Fruit fly (Drosophila melanogaster): Measurements from ENCODE around the gene bond.
A peak's percentile ranks its signal among the peaks of the same experiment; 100 is the strongest.

bond gene

DNA sequence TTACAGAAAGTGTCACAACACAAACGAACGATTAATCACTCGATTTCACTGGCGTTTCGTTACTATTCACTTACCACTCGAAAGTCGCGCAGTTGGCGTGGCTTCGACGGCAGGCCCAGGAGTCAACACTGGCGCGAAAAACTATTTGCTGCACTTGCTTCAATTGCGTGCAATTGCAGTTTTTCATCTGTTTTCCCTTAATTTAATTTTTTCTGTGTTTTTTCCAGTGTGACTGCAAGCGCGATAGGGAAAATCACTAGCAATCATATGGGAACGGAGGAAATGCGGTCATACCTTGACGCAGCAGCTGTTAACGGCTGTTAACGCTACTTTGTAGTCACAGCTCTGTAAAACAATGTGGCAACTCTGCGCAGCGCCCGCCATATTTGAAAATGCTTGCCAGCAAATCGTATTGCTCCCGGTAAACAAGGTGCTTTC lies 2.9 kb upstream of the bond start, which contains the start of gene AdipoR (continued):
- TF ChIP-seq CG7963 (GFP tag; IDR thresholded peaks at IDR 0.05; ENCODE audit: partially characterized antibody) (no peak), CG18764 (GFP tag; optimal IDR thresholded peaks at IDR 0.05) (no peak), H2.0 (GFP tag; IDR thresholded peaks at IDR 0.05) (no peak), bbx (GFP tag; IDR thresholded peaks at IDR 0.05; ENCODE audit: partially characterized antibody) (peak; percentile 47; the same call in 1 of the 2 replicates), fd3F (GFP tag; optimal IDR thresholded peaks at IDR 0.05) (no peak), CG14014 (GFP tag; IDR thresholded peaks at IDR 0.05) (no peak), aop (GFP tag; IDR thresholded peaks at IDR 0.05) (peak; percentile 9; the same call in 1 of the 2 replicates), Sin3A (optimal IDR thresholded peaks at IDR 0.05) (peak; percentile 65), CG6654 (GFP tag; optimal IDR thresholded peaks at IDR 0.05) (no peak), Optix (GFP tag; IDR thresholded peaks at IDR 0.05) (no peak), GATAe (GFP tag; conservative IDR thresholded peaks at IDR 0.05) (no peak), Ssrp (tag; optimal IDR thresholded peaks at IDR 0.05) (no peak), B-H2 (GFP tag; optimal IDR thresholded peaks at IDR 0.05) (no peak), HmgZ (tag; optimal IDR thresholded peaks at IDR 0.05) (peak; percentile 56), Kr (GFP tag; optimal IDR thresholded peaks at IDR 0.05) (no peak), Opbp (GFP tag; IDR thresholded peaks at IDR 0.05; ENCODE audit: partially characterized antibody) (peak; percentile 63; the same call in 1 of the 3 replicates), gem (tag; optimal IDR thresholded peaks at IDR 0.05) (no peak), CG1832 (GFP tag; optimal IDR thresholded peaks at IDR 0.05) (no peak), CG15514 (GFP tag; optimal IDR thresholded peaks at IDR 0.05) (peak; percentile 77), slbo (GFP tag; IDR thresholded peaks at IDR 0.05) (0 out of 2 replicates have a peak, but pooled peaks have one; percentile 24), CG10267 (tag; optimal IDR thresholded peaks at IDR 0.05) (peak; percentile 56), Side (GFP tag; optimal IDR thresholded peaks at IDR 0.05) (peak; percentile 19), CG7987 (GFP tag; optimal IDR thresholded peaks at IDR 0.05) (peak; percentile 7), amos (GFP tag; IDR thresholded peaks at IDR 0.05; ENCODE audit: partially characterized antibody) (peak; percentile 63; the same call in 1 of the 2 replicates), CG30020 (tag; optimal IDR thresholded peaks at IDR 0.05) (no peak), Dll (GFP tag; IDR thresholded peaks at IDR 0.05; ENCODE audit: partially characterized antibody) (0 out of 4 replicates have a peak, but pooled peaks have one; percentile 39), Pdp1 (GFP tag; optimal IDR thresholded peaks at IDR 0.05) (peak in 1 of 2 experiments; percentile 5), CG14667 (GFP tag; IDR thresholded peaks at IDR 0.05) (no peak), CG10147 (GFP tag; optimal IDR thresholded peaks at IDR 0.05) (peak; percentile 39), vvl (GFP tag; IDR thresholded peaks at IDR 0.05) (peak; percentile 52; the same call in 1 of the 2 replicates), ind (GFP tag; optimal IDR thresholded peaks at IDR 0.05) (no peak), Hmx (GFP tag; optimal IDR thresholded peaks at IDR 0.05) (no peak), Tbp (GFP tag; optimal IDR thresholded peaks at IDR 0.05) (no peak), CG3995 (GFP tag; optimal IDR thresholded peaks at IDR 0.05) (peak; percentile 88), CG12659 (GFP tag; optimal IDR thresholded peaks at IDR 0.05) (peak; percentile 76), gcm2 (GFP tag; optimal IDR thresholded peaks at IDR 0.05) (no peak), CG4730 (GFP tag; IDR thresholded peaks at IDR 0.05) (no peak), CHES-1-like (GFP tag; optimal IDR thresholded peaks at IDR 0.05) (peak; percentile 38), HLH54F (GFP tag; optimal IDR thresholded peaks at IDR 0.05) (peak; percentile 19), hkb (optimal IDR thresholded peaks at IDR 0.05) (no peak), hkb (GFP tag; IDR thresholded peaks at IDR 0.05) (peak; percentile 28; the same call in 1 of the 2 replicates), PHDP (tag; optimal IDR thresholded peaks at IDR 0.05) (no peak), CG17568 (GFP tag; optimal IDR thresholded peaks at IDR 0.05) (no peak), YL-1 (GFP tag; optimal IDR thresholded peaks at IDR 0.05) (peak; percentile 92), HLH4C (GFP tag; IDR thresholded peaks at IDR 0.05; ENCODE audit: partially characterized antibody) (no peak), CG14710 (tag; optimal IDR thresholded peaks at IDR 0.05) (peak; percentile 80), shn (GFP tag; optimal IDR thresholded peaks at IDR 0.05) (no peak), CG12744 (GFP tag; optimal IDR thresholded peaks at IDR 0.05) (no peak), Poxn (GFP tag; IDR thresholded peaks at IDR 0.05) (no peak), B-H1 (GFP tag; IDR thresholded peaks at IDR 0.05) (no peak), CkIIα-i1 (GFP tag; IDR thresholded peaks at IDR 0.05) (no peak)

All from whole organism, embryonic.